Worm (Caenorhabditis elegans) whole organism, young adult: Measurements from ENCODE around the gene B0302.4.

Experiments
- F49E8.2 ChIP-seq: sonication (generic microtip); optimal IDR thresholded peaks from 3 replicates; lab custom pipeline; 2017; ENCODE audit warnings: missing genetic modification characterization, mild to moderate bottlenecking, missing compliant biosample characterization, antibody characterized with exemption, moderate library complexity; ENCODE audit not compliant: insufficient read depth
- athp-1 ChIP-seq: sonication (generic microtip); optimal IDR thresholded peaks from 2 replicates; lab custom pipeline; 2017; ENCODE audit warnings: mild to moderate bottlenecking, missing genetic modification characterization, missing compliant biosample characterization
- dox-1 ChIP-seq: fragments of 200-800 bp; sonication (Bioruptor generic); IDR thresholded peaks from 2 replicates; pipeline ENCODE4 v1.3.6; 2022; ENCODE audit warnings: missing genetic modification reagents, missing genetic modification characterization, missing compliant biosample characterization
- lsl-1 ChIP-seq: fragments of 200-800 bp; sonication (Bioruptor generic); optimal IDR thresholded peaks from 2 replicates; lab custom pipeline; 2018; ENCODE audit warnings: mild to moderate bottlenecking, missing genetic modification characterization, moderate library complexity, missing compliant biosample characterization
- nfya-1 ChIP-seq: sonication (generic microtip); optimal IDR thresholded peaks from 2 replicates; lab custom pipeline; 2017; ENCODE audit warnings: antibody characterized with exemption, missing compliant biosample characterization, missing genetic modification characterization, borderline replicate concordance; ENCODE audit not compliant: insufficient read depth
- rcor-1 ChIP-seq: fragments of 200-800 bp; sonication (Bioruptor generic); IDR thresholded peaks from 2 replicates; pipeline ENCODE4 v1.3.6; 2022; ENCODE audit warnings: missing genetic modification reagents, missing genetic modification characterization, missing compliant biosample characterization
- snpc-4 ChIP-seq, 5 experiments: fragments of 150-350 bp in 1 of 5; sonication (generic microtip) in 4 of 5; optimal IDR thresholded peaks; 2 replicates each; lab custom pipeline; 2014 to 2018; ENCODE audit warnings: missing genetic modification characterization in 5 of 5, missing biosample characterization in 3 of 5, antibody characterized with exemption in 2 of 5, mild to moderate bottlenecking in 2 of 5, missing compliant biosample characterization in 2 of 5, missing genotype in 2 of 5, moderate library complexity in 2 of 5, missing genetic modification reagents in 1 of 5
- somi-1 ChIP-seq: fragments of 200-800 bp; sonication (Bioruptor generic); optimal IDR thresholded peaks from 2 replicates; lab custom pipeline; 2018; ENCODE audit warnings: mild to moderate bottlenecking, missing genetic modification characterization, missing compliant biosample characterization
- unc-130 ChIP-seq: sonication (generic microtip); optimal IDR thresholded peaks from 2 replicates; lab custom pipeline; 2016; ENCODE audit warnings: missing genetic modification reagents, missing genetic modification characterization, missing compliant biosample characterization
- zim-3 ChIP-seq: sonication (generic microtip); optimal IDR thresholded peaks from 2 replicates; lab custom pipeline; 2017; ENCODE audit warnings: mild to moderate bottlenecking, missing genetic modification characterization, moderate library complexity, missing compliant biosample characterization
- ztf-3 ChIP-seq: fragments of 200-800 bp; sonication (Bioruptor generic); optimal IDR thresholded peaks from 2 replicates; lab custom pipeline; 2018; ENCODE audit warnings: mild to moderate bottlenecking, missing genetic modification characterization, missing compliant biosample characterization

DNA sequence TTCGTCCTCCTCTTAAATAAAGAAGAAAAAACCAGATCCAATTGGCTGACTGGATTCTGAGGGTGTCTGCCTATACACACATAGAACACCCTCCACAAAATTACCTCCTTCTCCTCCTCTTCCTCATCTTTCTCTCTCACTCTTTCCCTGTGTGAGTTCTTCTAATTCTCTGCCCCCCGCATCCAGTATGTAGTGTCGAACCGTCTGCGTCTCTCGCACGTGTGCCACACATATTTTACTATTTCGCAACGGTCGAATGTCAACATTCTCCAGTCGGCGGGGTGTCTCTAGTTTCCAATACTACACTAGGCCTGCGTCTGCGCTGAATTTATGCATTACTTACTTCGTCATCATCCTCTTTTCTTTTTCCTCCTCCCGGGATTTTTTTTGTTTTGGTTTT, 7.8 kb upstream of the B0302.4 start:
- no peak for TF ChIP-seq F49E8.2 (tag; lab: Kevin White, UChicago)
- peak; percentile 77 for TF ChIP-seq dox-1 (GFP tag; lab: Robert Waterston, UW)
- TF ChIP-seq nfya-1: no peak
- no peak for TF ChIP-seq athp-1
- no peak for TF ChIP-seq unc-130 (GFP tag; lab: Kevin White, UChicago)
- TF ChIP-seq rcor-1 (GFP tag; lab: Robert Waterston, UW): 0 out of 2 replicates have a peak, but pooled peaks have one; percentile 15
- no peak for TF ChIP-seq zim-3 (tag; lab: Kevin White, UChicago)
- no peak for TF ChIP-seq ztf-3 (GFP tag; lab: Kevin White, UChicago)
- no peak for TF ChIP-seq lsl-1
- TF ChIP-seq snpc-4 (GFP tag; optimal IDR thresholded peaks at IDR 0.05; lab: Kevin White, UChicago): no peak
- peak in 2 of 4 experiments; percentile 30 to 48 for TF ChIP-seq snpc-4 (tag; optimal IDR thresholded peaks at IDR 0.05; lab: Kevin White, UChicago)
- TF ChIP-seq somi-1 (GFP tag; lab: Kevin White, UChicago): no peak
